Fruit fly (Drosophila melanogaster) whole organism, prepupa: ENCODE results near the gene CCHa1.

ENCODE experiments used
- Blimp-1 ChIP-seq: fragments of 200-800 bp; sonication (Bioruptor generic); optimal IDR thresholded peaks from 3 replicates; lab custom pipeline; 2017; ENCODE audit warnings: missing biosample characterization, missing genetic modification characterization, mild to moderate bottlenecking, moderate library complexity, missing genetic modification reagents
- CG10631 ChIP-seq: fragments of 200-800 bp; sonication (Bioruptor generic); optimal IDR thresholded peaks from 2 replicates; lab custom pipeline; 2016; ENCODE audit warnings: missing biosample characterization, missing genetic modification characterization
- CG10669 ChIP-seq: fragments of 200-800 bp; sonication (Bioruptor generic); optimal IDR thresholded peaks from 3 replicates; lab custom pipeline; 2018; ENCODE audit warnings: missing biosample characterization, mild to moderate bottlenecking, missing genetic modification characterization, moderate library complexity
- CG11294 ChIP-seq: fragments of 200-800 bp; sonication (Bioruptor generic); IDR thresholded peaks from 2 replicates; pipeline ENCODE4 v1.3.6; 2022; ENCODE audit warnings: missing biosample characterization, missing genetic modification characterization
- CG15336 ChIP-seq: fragments of 200-800 bp; sonication (Bioruptor generic); IDR thresholded peaks from 2 replicates; pipeline ENCODE4 v1.3.6; 2022; ENCODE audit warnings: missing biosample characterization, missing genetic modification characterization
- CG16779 ChIP-seq: fragments of 200-800 bp; sonication (Bioruptor generic); optimal IDR thresholded peaks from 3 replicates; lab custom pipeline; 2017; ENCODE audit warnings: missing biosample characterization, mild to moderate bottlenecking, missing genetic modification characterization
- CG3032 ChIP-seq: fragments of 200-800 bp; optimal IDR thresholded peaks from 2 replicates; lab custom pipeline; 2019; ENCODE audit warnings: missing biosample characterization, mild to moderate bottlenecking, missing genetic modification characterization, moderate library complexity
- CG31627 ChIP-seq: fragments of 200-800 bp; sonication (Bioruptor generic); optimal IDR thresholded peaks from 3 replicates; lab custom pipeline; 2016; ENCODE audit warnings: missing biosample characterization, missing genetic modification characterization
- CG32006 ChIP-seq: fragments of 200-800 bp; sonication (Bioruptor generic); optimal IDR thresholded peaks from 3 replicates; lab custom pipeline; 2017; ENCODE audit warnings: missing biosample characterization, mild to moderate bottlenecking, missing genetic modification characterization
- CG3919 ChIP-seq: fragments of 200-800 bp; sonication (Bioruptor generic); optimal IDR thresholded peaks from 3 replicates; lab custom pipeline; 2016; ENCODE audit warnings: missing biosample characterization, missing genetic modification characterization
- CG4318 ChIP-seq: fragments of 200-800 bp; sonication (Bioruptor generic); optimal IDR thresholded peaks from 3 replicates; lab custom pipeline; 2017; ENCODE audit warnings: missing biosample characterization, mild to moderate bottlenecking, missing genetic modification characterization
- CG6163 ChIP-seq: fragments of 200-800 bp; sonication (Bioruptor generic); IDR thresholded peaks from 3 replicates; pipeline ENCODE4 v1.3.6; 2022; ENCODE audit warnings: missing biosample characterization, missing genetic modification characterization
- CG6276 ChIP-seq: fragments of 200-800 bp; sonication (Bioruptor generic); optimal IDR thresholded peaks from 2 replicates; lab custom pipeline; 2017; ENCODE audit warnings: missing biosample characterization, mild to moderate bottlenecking, missing genetic modification characterization
- CG6808 ChIP-seq: fragments of 200-800 bp; sonication (Bioruptor generic); optimal IDR thresholded peaks from 3 replicates; lab custom pipeline; 2017; ENCODE audit warnings: missing biosample characterization, missing genetic modification characterization, mild to moderate bottlenecking, moderate library complexity, missing genetic modification reagents
- CG6854 ChIP-seq: fragments of 200-800 bp; sonication (Bioruptor generic); optimal IDR thresholded peaks from 2 replicates; lab custom pipeline; 2017; ENCODE audit warnings: missing biosample characterization, mild to moderate bottlenecking, missing genetic modification characterization
- CG7368 ChIP-seq: fragments of 200-800 bp; sonication (Bioruptor generic); optimal IDR thresholded peaks from 3 replicates; lab custom pipeline; 2016; ENCODE audit warnings: missing biosample characterization, missing genetic modification characterization
- CG8119 ChIP-seq: fragments of 200-800 bp; sonication (Bioruptor generic); IDR thresholded peaks from 3 replicates; pipeline ENCODE4 v1.3.6; 2022; ENCODE audit warnings: missing biosample characterization, missing genetic modification characterization
- CG8319 ChIP-seq: fragments of 200-800 bp; sonication (Bioruptor generic); optimal IDR thresholded peaks from 3 replicates; lab custom pipeline; 2016; ENCODE audit warnings: missing biosample characterization, missing genetic modification characterization
- CG8632 ChIP-seq: fragments of 200-800 bp; sonication (Bioruptor generic); optimal IDR thresholded peaks from 3 replicates; lab custom pipeline; 2016; ENCODE audit warnings: missing biosample characterization, missing genetic modification characterization
- CG9139 ChIP-seq: fragments of 200-800 bp; sonication (Bioruptor generic); optimal IDR thresholded peaks from 3 replicates; lab custom pipeline; 2017; ENCODE audit warnings: missing biosample characterization, mild to moderate bottlenecking, missing genetic modification characterization
- Eip75B ChIP-seq: fragments of 200-800 bp; sonication (Bioruptor generic); optimal IDR thresholded peaks from 3 replicates; lab custom pipeline; 2016; ENCODE audit warnings: missing biosample characterization, missing genetic modification characterization
- Eip78C ChIP-seq: fragments of 200-800 bp; sonication (Bioruptor generic); peaks from one replicate; lab custom pipeline; 2016; ENCODE audit warnings: missing biosample characterization, missing genetic modification characterization
- Eip93F ChIP-seq: fragments of 200-800 bp; sonication (Bioruptor generic); optimal IDR thresholded peaks from 2 replicates; lab custom pipeline; 2016; ENCODE audit warnings: missing biosample characterization, mild to moderate bottlenecking, missing genetic modification characterization
- Ets96B ChIP-seq: fragments of 200-800 bp; optimal IDR thresholded peaks from 2 replicates; lab custom pipeline; 2019; ENCODE audit warnings: missing biosample characterization, mild to moderate bottlenecking, missing genetic modification characterization, moderate library complexity
- Hr38 ChIP-seq: sonication (Bioruptor generic); optimal IDR thresholded peaks from 2 replicates; lab custom pipeline; 2016; ENCODE audit warnings: missing biosample characterization, missing genetic modification characterization
- Hr39 ChIP-seq: fragments of 200-800 bp; sonication (Bioruptor generic); optimal IDR thresholded peaks from 2 replicates; lab custom pipeline; 2016; ENCODE audit warnings: missing biosample characterization, missing genetic modification characterization
- Lpt ChIP-seq: fragments of 200-800 bp; sonication (Bioruptor generic); optimal IDR thresholded peaks from 3 replicates; lab custom pipeline; 2016; ENCODE audit warnings: missing biosample characterization, missing genetic modification characterization
- Met ChIP-seq: fragments of 200-800 bp; sonication (Bioruptor generic); optimal IDR thresholded peaks from 3 replicates; lab custom pipeline; 2016; ENCODE audit warnings: missing biosample characterization, missing genetic modification characterization
- OdsH ChIP-seq: fragments of 200-800 bp; sonication (Bioruptor generic); optimal IDR thresholded peaks from 3 replicates; lab custom pipeline; 2016; ENCODE audit warnings: missing biosample characterization, missing genetic modification characterization
- Smox ChIP-seq: fragments of 200-800 bp; sonication (Bioruptor generic); optimal IDR thresholded peaks from 3 replicates; lab custom pipeline; 2016; ENCODE audit warnings: missing biosample characterization, missing genetic modification characterization
- Sox14 ChIP-seq: fragments of 200-800 bp; sonication (Bioruptor generic); optimal IDR thresholded peaks from 3 replicates; lab custom pipeline; 2016; ENCODE audit warnings: missing biosample characterization, missing genetic modification characterization
- Sox15 ChIP-seq: fragments of 200-800 bp; sonication (Bioruptor generic); optimal IDR thresholded peaks from 3 replicates; lab custom pipeline; 2016; ENCODE audit warnings: missing biosample characterization, missing genetic modification characterization
- achi ChIP-seq: fragments of 200-800 bp; sonication (Bioruptor generic); optimal IDR thresholded peaks from 3 replicates; lab custom pipeline; 2016; ENCODE audit warnings: missing biosample characterization, missing genetic modification characterization
- acj6 ChIP-seq: fragments of 200-800 bp; sonication (Bioruptor generic); optimal IDR thresholded peaks from 3 replicates; lab custom pipeline; 2016; ENCODE audit warnings: missing biosample characterization, missing genetic modification characterization
- cyc ChIP-seq: fragments of 200-800 bp; sonication (Bioruptor generic); optimal IDR thresholded peaks from 3 replicates; lab custom pipeline; 2016; ENCODE audit warnings: missing biosample characterization, missing genetic modification characterization
- eg ChIP-seq: fragments of 200-800 bp; sonication (Bioruptor generic); IDR thresholded peaks from 3 replicates; pipeline ENCODE4 v1.3.6; 2022; ENCODE audit warnings: missing biosample characterization, missing genetic modification characterization
- fd59A ChIP-seq: fragments of 200-800 bp; sonication (Bioruptor generic); optimal IDR thresholded peaks from 2 replicates; lab custom pipeline; 2017; ENCODE audit warnings: missing biosample characterization, mild to moderate bottlenecking, missing genetic modification characterization, missing genetic modification reagents
- fd85E ChIP-seq: fragments of 200-800 bp; sonication (Bioruptor generic); optimal IDR thresholded peaks from 3 replicates; lab custom pipeline; 2016; ENCODE audit warnings: missing biosample characterization, missing genetic modification characterization
- fkh ChIP-seq: fragments of 200-800 bp; sonication (Bioruptor generic); optimal IDR thresholded peaks from 3 replicates; lab custom pipeline; 2017; ENCODE audit warnings: missing biosample characterization, mild to moderate bottlenecking, missing genetic modification characterization, moderate library complexity
- lz ChIP-seq: fragments of 200-800 bp; sonication (Bioruptor generic); optimal IDR thresholded peaks from 3 replicates; lab custom pipeline; 2016; ENCODE audit warnings: missing biosample characterization, missing genetic modification characterization
- pdm3 ChIP-seq: fragments of 200-800 bp; sonication (Bioruptor generic); optimal IDR thresholded peaks from 3 replicates; lab custom pipeline; 2016; ENCODE audit warnings: missing biosample characterization, missing genetic modification characterization
- salr ChIP-seq, 2 experiments: fragments of 200-800 bp; sonication (Bioruptor generic); optimal IDR thresholded peaks; 3 replicates each; lab custom pipeline; 2016 to 2018; ENCODE audit warnings: missing biosample characterization in 2 of 2, missing genetic modification characterization in 2 of 2, mild to moderate bottlenecking in 1 of 2
- spab ChIP-seq: fragments of 200-800 bp; sonication (Bioruptor generic); optimal IDR thresholded peaks from 2 replicates; lab custom pipeline; 2017; ENCODE audit warnings: missing biosample characterization, mild to moderate bottlenecking, missing genetic modification characterization, missing genetic modification reagents
- topi ChIP-seq: fragments of 200-800 bp; sonication (Bioruptor generic); optimal IDR thresholded peaks from 3 replicates; lab custom pipeline; 2016; ENCODE audit warnings: missing biosample characterization, missing genetic modification characterization
- vri ChIP-seq: fragments of 200-800 bp; sonication (Bioruptor generic); optimal IDR thresholded peaks from 3 replicates; lab custom pipeline; 2016; ENCODE audit warnings: missing biosample characterization, mild to moderate bottlenecking, missing genetic modification characterization

CCHa1 gene

dm6 chr3R:14051391-14051852 is 45.2 kb downstream of the CCHa1 start (continued):
- TF ChIP-seq CG6163 (GFP tag; lab: Robert Waterston, UW) (no peak; the same call in 2 of the 3 replicates), Eip78C (GFP tag; lab: Kevin White, UChicago) (no peak), CG8319 (GFP tag; lab: Kevin White, UChicago) (no peak), CG9139 (no peak), CG32006 (GFP tag; lab: Kevin White, UChicago) (no peak), CG3032 (tag; lab: Kevin White, UChicago) (peak; percentile 0), Eip93F (GFP tag; lab: Kevin White, UChicago) (no peak)

dm6 chr3R:14050556-14051170 is 46.0 kb downstream of the CCHa1 start:
- TF ChIP-seq Blimp-1 (GFP tag; lab: Kevin White, UChicago) (no peak), CG8119 (GFP tag; lab: Robert Waterston, UW) (no peak), lz (GFP tag; lab: Kevin White, UChicago) (no peak), Smox (GFP tag; lab: Kevin White, UChicago) (no peak), topi (GFP tag; lab: Kevin White, UChicago) (no peak), CG8632 (GFP tag; lab: Kevin White, UChicago) (no peak), CG3919 (GFP tag; lab: Kevin White, UChicago) (no peak), CG4318 (GFP tag; lab: Kevin White, UChicago) (no peak), achi (GFP tag; lab: Kevin White, UChicago) (no peak), CG11294 (GFP tag; lab: Robert Waterston, UW) (no peak), salr (GFP tag; optimal IDR thresholded peaks at IDR 0.05; lab: Kevin White, UChicago) (no peak), Eip75B (no peak), CG7368 (GFP tag; lab: Kevin White, UChicago) (no peak), CG31627 (GFP tag; lab: Kevin White, UChicago) (no peak), CG10669 (GFP tag; lab: Kevin White, UChicago) (no peak), CG6276 (GFP tag; lab: Kevin White, UChicago) (no peak), Hr38 (no peak), Sox14 (no peak), Met (GFP tag; lab: Kevin White, UChicago) (no peak), eg (GFP tag; lab: Robert Waterston, UW) (no peak)

dm6 chr3R:14048702-14049142 is 47.9 kb downstream of the CCHa1 start:
- TF ChIP-seq fkh (no peak), spab (peak; percentile 56), CG7368 (GFP tag; lab: Kevin White, UChicago) (peak; percentile 41), CG16779 (tag; lab: Kevin White, UChicago) (peak; percentile 50), CG6808 (GFP tag; lab: Kevin White, UChicago) (peak; percentile 44), CG9139 (no peak), cyc (peak; percentile 52), Lpt (GFP tag; lab: Kevin White, UChicago) (no peak), salr (GFP tag; optimal IDR thresholded peaks at IDR 0.05; lab: Kevin White, UChicago) (peak in 1 of 2 experiments; percentile 68), Hr39 (GFP tag; lab: Kevin White, UChicago) (peak; percentile 23), OdsH (GFP tag; lab: Kevin White, UChicago) (peak; percentile 82), eg (GFP tag; lab: Robert Waterston, UW) (peak; percentile 21; the same call in 1 of the 3 replicates), Eip78C (GFP tag; lab: Kevin White, UChicago) (peak; percentile 81), CG15336 (peak; percentile 56), pdm3 (GFP tag; lab: Kevin White, UChicago) (peak; percentile 50), Sox15 (GFP tag; lab: Kevin White, UChicago) (peak; percentile 51), CG32006 (GFP tag; lab: Kevin White, UChicago) (peak; percentile 70), Ets96B (peak; percentile 64), CG6854 (no peak), lz (GFP tag; lab: Kevin White, UChicago) (peak; percentile 49), CG6163 (GFP tag; lab: Robert Waterston, UW) (no peak), fd85E (no peak), CG31627 (GFP tag; lab: Kevin White, UChicago) (peak; percentile 53), CG10669 (GFP tag; lab: Kevin White, UChicago) (peak; percentile 47), topi (GFP tag; lab: Kevin White, UChicago) (peak; percentile 66), Hr38 (no peak), acj6 (GFP tag; lab: Kevin White, UChicago) (peak; percentile 67), Smox (GFP tag; lab: Kevin White, UChicago) (peak; percentile 59), CG6276 (GFP tag; lab: Kevin White, UChicago) (peak; percentile 22), Blimp-1 (GFP tag; lab: Kevin White, UChicago) (peak; percentile 33), CG10631 (GFP tag; lab: Kevin White, UChicago) (peak; percentile 62), fd59A (GFP tag; lab: Kevin White, UChicago) (peak; percentile 26), CG8632 (GFP tag; lab: Kevin White, UChicago) (peak; percentile 82), vri (peak; percentile 25)
